Fruit fly (Drosophila melanogaster) whole organism, pupa: ENCODE measurements around the gene CG33111.
A peak's percentile ranks its signal among the peaks of the same experiment; 100 is the strongest.

Source experiments
- CG10348 ChIP-seq: fragments of 200-800 bp; sonication (Bioruptor generic); IDR thresholded peaks from 2 replicates; pipeline ENCODE4 v1.3.6; 2022; ENCODE audit warnings: missing biosample characterization, missing genetic modification characterization
- CG12605 ChIP-seq: fragments of 200-800 bp; sonication (Bioruptor generic); IDR thresholded peaks from 2 replicates; pipeline ENCODE4 v1.3.6; 2022; ENCODE audit warnings: missing biosample characterization, missing genetic modification characterization
- CG13204 ChIP-seq: fragments of 200-800 bp; sonication (Bioruptor generic); optimal IDR thresholded peaks from 2 replicates; lab custom pipeline; 2018; ENCODE audit warnings: missing biosample characterization, mild to moderate bottlenecking, missing genetic modification characterization, moderate library complexity
- CG14655 ChIP-seq: fragments of 200-800 bp; sonication (Bioruptor generic); optimal IDR thresholded peaks from 3 replicates; lab custom pipeline; 2017; ENCODE audit warnings: mild to moderate bottlenecking, missing biosample characterization, missing genetic modification reagents, missing genetic modification characterization
- CG15710 ChIP-seq: fragments of 200-800 bp; sonication (Bioruptor generic); optimal IDR thresholded peaks from 2 replicates; lab custom pipeline; 2018; ENCODE audit warnings: missing biosample characterization, mild to moderate bottlenecking, missing genetic modification characterization, moderate library complexity
- CG17806 ChIP-seq: fragments of 200-800 bp; sonication (Bioruptor generic); optimal IDR thresholded peaks from 2 replicates; lab custom pipeline; 2018; ENCODE audit warnings: missing biosample characterization, mild to moderate bottlenecking, missing genetic modification characterization, moderate library complexity
- CG32121 ChIP-seq: fragments of 200-800 bp; sonication (Bioruptor generic); IDR thresholded peaks from 2 replicates; pipeline ENCODE4 v1.3.6; 2022; ENCODE audit warnings: missing biosample characterization, missing genetic modification characterization
- CG34367 ChIP-seq: fragments of 200-800 bp; sonication (Bioruptor generic); optimal IDR thresholded peaks from 2 replicates; lab custom pipeline; 2018; ENCODE audit warnings: missing biosample characterization, mild to moderate bottlenecking, missing genetic modification characterization
- CG4496 ChIP-seq: fragments of 200-800 bp; sonication (Bioruptor generic); IDR thresholded peaks from 3 replicates; pipeline ENCODE4 v1.3.6; 2022; ENCODE audit warnings: missing biosample characterization, missing genetic modification characterization
- CG8159 ChIP-seq: fragments of 200-800 bp; sonication (Bioruptor generic); optimal IDR thresholded peaks from 3 replicates; lab custom pipeline; 2018; ENCODE audit warnings: missing biosample characterization, mild to moderate bottlenecking, missing genetic modification characterization, moderate library complexity
- CG8301 ChIP-seq: fragments of 200-800 bp; sonication (Bioruptor generic); optimal IDR thresholded peaks from 2 replicates; lab custom pipeline; 2018; ENCODE audit warnings: missing biosample characterization, mild to moderate bottlenecking, missing genetic modification characterization
- CG9948 ChIP-seq: fragments of 200-800 bp; sonication (Bioruptor generic); optimal IDR thresholded peaks from 2 replicates; lab custom pipeline; 2018; ENCODE audit warnings: missing biosample characterization, mild to moderate bottlenecking, missing genetic modification characterization, moderate library complexity
- D1 ChIP-seq: fragments of 200-800 bp; sonication (Bioruptor generic); optimal IDR thresholded peaks from 2 replicates; lab custom pipeline; 2018; ENCODE audit warnings: missing biosample characterization, mild to moderate bottlenecking, missing genetic modification characterization, moderate library complexity
- EcR ChIP-seq: fragments of 200-800 bp; sonication (Bioruptor generic); optimal IDR thresholded peaks from 3 replicates; lab custom pipeline; 2019; ENCODE audit warnings: missing biosample characterization, missing genetic modification characterization, mild to moderate bottlenecking, moderate library complexity, missing genetic modification reagents
- Ets98B ChIP-seq: fragments of 200-800 bp; sonication (Bioruptor generic); IDR thresholded peaks from 2 replicates; pipeline ENCODE4 v1.3.6; 2022; ENCODE audit warnings: missing biosample characterization, missing genetic modification characterization
- Pif1A ChIP-seq: fragments of 200-800 bp; sonication (Bioruptor generic); optimal IDR thresholded peaks from 3 replicates; lab custom pipeline; 2016; ENCODE audit warnings: missing biosample characterization, missing genetic modification characterization
- Pif1B ChIP-seq: fragments of 200-800 bp; sonication (Bioruptor generic); optimal IDR thresholded peaks from 3 replicates; lab custom pipeline; 2016; ENCODE audit warnings: missing biosample characterization, missing genetic modification characterization
- Snoo ChIP-seq: fragments of 200-800 bp; sonication (Bioruptor generic); optimal IDR thresholded peaks from 3 replicates; lab custom pipeline; 2017; ENCODE audit warnings: missing biosample characterization, mild to moderate bottlenecking, missing genetic modification characterization, inconsistent platforms
- fd96Ca ChIP-seq: fragments of 200-800 bp; sonication (Bioruptor generic); IDR thresholded peaks from 3 replicates; pipeline ENCODE4 v1.3.6; 2022; ENCODE audit warnings: missing biosample characterization, missing genetic modification characterization
- gl ChIP-seq: fragments of 200-800 bp; sonication (Bioruptor generic); optimal IDR thresholded peaks from 2 replicates; lab custom pipeline; 2018; ENCODE audit warnings: missing biosample characterization, mild to moderate bottlenecking, missing genetic modification characterization
- rn ChIP-seq: fragments of 200-800 bp; sonication (Bioruptor generic); IDR thresholded peaks from 2 replicates; pipeline ENCODE4 v1.3.6; 2022; ENCODE audit warnings: missing biosample characterization, missing genetic modification characterization

Gene CG33111

dm6 chr3R:23787632-23787960 is 31.4 kb downstream of the CG33111 start:
- TF ChIP-seq Ets98B (GFP tag; lab: Robert Waterston, UW) (no peak), EcR (peak; percentile 85)
- TF ChIP-seq, all 21 proteins: peak for 1

dm6 chr3R:23786768-23787631 is 32.0 kb downstream of the CG33111 start:
- TF ChIP-seq Pif1B (peak; percentile 78), CG32121 (peak; percentile 39; the same call in 1 of the 2 replicates), fd96Ca (GFP tag; lab: Robert Waterston, UW) (peak; percentile 71; the same call in 2 of the 3 replicates), CG14655 (GFP tag; lab: Kevin White, UChicago) (peak; percentile 77), Ets98B (GFP tag; lab: Robert Waterston, UW) (peak; percentile 57), CG9948 (peak; percentile 63), CG8301 (tag; lab: Kevin White, UChicago) (peak; percentile 20), Snoo (tag; lab: Kevin White, UChicago) (no peak), CG13204 (no peak), CG8159 (tag; lab: Kevin White, UChicago) (peak; percentile 62), rn (GFP tag; lab: Robert Waterston, UW) (peak; percentile 71), CG15710 (tag; lab: Kevin White, UChicago) (peak; percentile 51), EcR (no peak), CG34367 (tag; lab: Kevin White, UChicago) (peak; percentile 21), D1 (tag; lab: Kevin White, UChicago) (peak; percentile 50), gl (tag; lab: Kevin White, UChicago) (peak; percentile 69), CG12605 (GFP tag; lab: Robert Waterston, UW) (no peak; the same call in 1 of the 2 replicates), Pif1A (peak; percentile 38), CG4496 (GFP tag; lab: Robert Waterston, UW) (peak; percentile 88), CG17806 (tag; lab: Kevin White, UChicago) (peak; percentile 33), CG10348 (GFP tag; lab: Robert Waterston, UW) (no peak)

dm6 chr3R:23784925-23785680 is 33.9 kb downstream of the CG33111 start:
- TF ChIP-seq CG8159 (tag; lab: Kevin White, UChicago): no peak
- TF ChIP-seq EcR: peak; percentile 47
- TF ChIP-seq CG12605 (GFP tag; lab: Robert Waterston, UW): no peak
- peak; percentile 68 for TF ChIP-seq gl (tag; lab: Kevin White, UChicago)
- no peak for TF ChIP-seq CG8301 (tag; lab: Kevin White, UChicago)
- no peak for TF ChIP-seq CG34367 (tag; lab: Kevin White, UChicago)
- peak; percentile 44 for TF ChIP-seq CG13204
- TF ChIP-seq Pif1A: no peak
- no peak for TF ChIP-seq CG9948
- no peak for TF ChIP-seq CG4496 (GFP tag; lab: Robert Waterston, UW)
- no peak for TF ChIP-seq fd96Ca (GFP tag; lab: Robert Waterston, UW)

- TF ChIP-seq CG4496 (GFP tag; lab: Robert Waterston, UW) (peak; percentile 83), Pif1A (peak; percentile 90), CG8301 (tag; lab: Kevin White, UChicago) (peak; percentile 89), Pif1B (peak; percentile 79), Ets98B (GFP tag; lab: Robert Waterston, UW) (peak; percentile 58; the same call in 1 of the 2 replicates), D1 (tag; lab: Kevin White, UChicago) (peak; percentile 77), EcR (peak; percentile 34), CG13204 (peak; percentile 77), Snoo (tag; lab: Kevin White, UChicago) (peak; percentile 62), CG12605 (GFP tag; lab: Robert Waterston, UW) (peak; percentile 56), CG17806 (tag; lab: Kevin White, UChicago) (peak; percentile 89), fd96Ca (GFP tag; lab: Robert Waterston, UW) (peak; percentile 59; the same call in 2 of the 3 replicates), gl (tag; lab: Kevin White, UChicago) (peak; percentile 59), CG8159 (tag; lab: Kevin White, UChicago) (peak; percentile 90), CG15710 (tag; lab: Kevin White, UChicago) (peak; percentile 90), CG14655 (GFP tag; lab: Kevin White, UChicago) (peak; percentile 93), rn (GFP tag; lab: Robert Waterston, UW) (peak; percentile 49; the same call in 1 of the 2 replicates), CG10348 (GFP tag; lab: Robert Waterston, UW) (0 out of 2 replicates have a peak, but pooled peaks have one; percentile 40), CG32121 (peak; percentile 61; the same call in 1 of the 2 replicates), CG34367 (tag; lab: Kevin White, UChicago) (peak; percentile 85), CG9948 (peak; percentile 92)
These were observed 35.1 kb downstream of the CG33111 start for dm6 chr3R:23783961-23784360.

- TF ChIP-seq CG4496 (GFP tag; lab: Robert Waterston, UW) (0 out of 3 replicates have a peak, but pooled peaks have one; percentile 5), CG13204 (no peak), Ets98B (GFP tag; lab: Robert Waterston, UW) (no peak)
These were observed 35.7 kb downstream of the CG33111 start for dm6 chr3R:23783403-23783757.
